Worm (Caenorhabditis elegans): ENCODE data around the gene idpc-1.
A peak's percentile ranks its signal among the peaks of the same experiment; 100 is the strongest.

idpc-1 gene

ce11 chrIII:11443408-11443994 is 16.5 kb downstream of the idpc-1 start:
- TF ChIP-seq elt-3 (tag; optimal IDR thresholded peaks at IDR 0.05) (no peak), mls-2 (tag; optimal IDR thresholded peaks at IDR 0.05) (no peak), mab-5 (tag; optimal IDR thresholded peaks at IDR 0.05) (no peak), nhr-28 (tag; optimal IDR thresholded peaks at IDR 0.05) (no peak), ztf-11 (tag; optimal IDR thresholded peaks at IDR 0.05) (no peak), ceh-43 (GFP tag; optimal IDR thresholded peaks at IDR 0.05) (no peak), sptf-1 (tag; optimal IDR thresholded peaks at IDR 0.05) (no peak), hlh-1 (tag; optimal IDR thresholded peaks at IDR 0.05) (no peak), M03D4.4 (tag; optimal IDR thresholded peaks at IDR 0.05) (no peak), nhr-76 (tag; optimal IDR thresholded peaks at IDR 0.05) (no peak), ces-1 (GFP tag; optimal IDR thresholded peaks at IDR 0.05) (no peak), lsy-2 (tag; optimal IDR thresholded peaks at IDR 0.05) (no peak), ceh-39 (tag; optimal IDR thresholded peaks at IDR 0.05) (no peak)

DNA sequence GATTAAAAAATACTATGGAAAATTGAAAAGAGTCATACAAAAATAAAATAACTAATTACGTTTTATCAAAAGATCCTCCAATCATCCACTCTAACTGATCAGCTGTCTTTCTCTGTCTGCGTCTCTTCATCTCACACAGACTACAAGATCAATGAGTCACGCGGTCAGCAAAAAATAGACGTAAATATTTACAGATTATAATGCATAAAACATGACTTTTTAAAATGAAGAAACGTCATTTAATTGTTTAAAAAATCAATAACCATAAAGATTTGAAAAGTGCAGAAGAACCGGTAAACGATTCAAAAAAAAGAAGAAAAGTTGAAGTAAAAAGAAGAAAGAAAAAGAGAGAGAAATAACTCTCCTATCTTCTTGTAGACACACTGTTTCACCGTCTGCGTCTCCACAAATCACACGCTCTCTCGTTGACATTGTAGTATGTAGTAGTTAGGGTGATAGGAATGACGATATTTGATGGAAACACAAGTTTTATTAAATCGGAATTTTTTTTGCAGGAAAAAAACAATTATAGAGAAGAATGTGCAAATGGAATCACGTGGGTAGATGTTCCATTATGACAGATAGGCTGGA is 17.9 kb downstream of the idpc-1 start:
- no peak for TF ChIP-seq nhr-28 (tag; optimal IDR thresholded peaks at IDR 0.05)
- TF ChIP-seq sem-2 (GFP tag; optimal IDR thresholded peaks at IDR 0.05) = no peak
- no peak for TF ChIP-seq lin-13 (tag; optimal IDR thresholded peaks at IDR 0.05)
- no peak for TF ChIP-seq nhr-2 (tag; optimal IDR thresholded peaks at IDR 0.05)
- TF ChIP-seq unc-120 (tag; optimal IDR thresholded peaks at IDR 0.05; ENCODE audit: poor library complexity, severe bottlenecking) = no peak
- no peak for TF ChIP-seq hlh-1 (tag; optimal IDR thresholded peaks at IDR 0.05)
- no peak for TF ChIP-seq elt-3 (tag; optimal IDR thresholded peaks at IDR 0.05)
- no peak for TF ChIP-seq drap-1 (GFP tag; optimal IDR thresholded peaks at IDR 0.05)
- TF ChIP-seq mab-5 (tag; optimal IDR thresholded peaks at IDR 0.05) = no peak
- TF ChIP-seq elt-1 (tag; optimal IDR thresholded peaks at IDR 0.05; ENCODE audit: borderline replicate concordance, insufficient read depth) = no peak
- TF ChIP-seq ztf-11 (tag; optimal IDR thresholded peaks at IDR 0.05) = no peak
- TF ChIP-seq nhr-12 (tag; optimal IDR thresholded peaks at IDR 0.05) = no peak
- TF ChIP-seq tbx-8 (GFP tag; optimal IDR thresholded peaks at IDR 0.05) = no peak
- TF ChIP-seq mls-2 (tag; optimal IDR thresholded peaks at IDR 0.05) = no peak
- no peak for TF ChIP-seq mep-1 (tag; optimal IDR thresholded peaks at IDR 0.05)
- TF ChIP-seq nhr-237 (tag; optimal IDR thresholded peaks at IDR 0.05) = no peak

- peak; percentile 95 for TF ChIP-seq nhr-2 (tag; optimal IDR thresholded peaks at IDR 0.05)
- TF ChIP-seq nhr-237 (tag; optimal IDR thresholded peaks at IDR 0.05) = no peak
- TF ChIP-seq zip-8 (tag; optimal IDR thresholded peaks at IDR 0.05) = peak; percentile 11
Observed at ce11 chrIII:11446826-11447225, 19.8 kb downstream of the idpc-1 start.

ce11 chrIII:11448330-11448729 is 21.3 kb downstream of the idpc-1 start:
- TF ChIP-seq mls-2 (tag; optimal IDR thresholded peaks at IDR 0.05) (no peak), sptf-1 (tag; optimal IDR thresholded peaks at IDR 0.05) (no peak)

- TF ChIP-seq blmp-1 (tag; optimal IDR thresholded peaks at IDR 0.05) = no peak
Observed at ce11 chrIII:11451380-11451779, 24.4 kb downstream of the idpc-1 start.

DNA sequence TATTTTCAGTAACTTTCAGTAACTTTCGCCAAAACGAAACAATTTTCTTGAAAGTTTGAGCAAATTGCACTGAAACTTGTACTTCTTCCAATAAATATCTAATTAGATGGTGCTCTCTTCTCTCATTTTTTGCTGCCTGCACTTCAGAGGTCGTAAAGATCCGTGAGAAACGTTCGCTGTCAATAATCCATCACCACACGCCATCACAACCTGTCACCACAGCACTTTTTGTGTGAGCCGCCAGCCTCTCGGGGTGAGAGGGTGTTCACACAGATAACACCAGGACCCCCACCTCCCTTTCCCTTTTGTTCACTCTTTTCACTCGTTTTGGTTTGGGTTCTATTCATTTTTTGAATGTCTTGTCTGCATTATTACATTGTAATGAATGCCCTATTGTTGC is 25.5 kb downstream of the idpc-1 start:
- no peak for TF ChIP-seq elt-3 (tag; optimal IDR thresholded peaks at IDR 0.05)
- peak; percentile 48 for TF ChIP-seq nhr-2 (tag; optimal IDR thresholded peaks at IDR 0.05)
- peak; percentile 92 for TF ChIP-seq unc-62 (GFP tag; optimal IDR thresholded peaks at IDR 0.05)

- TF ChIP-seq elt-1 (tag; optimal IDR thresholded peaks at IDR 0.05; ENCODE audit: borderline replicate concordance, insufficient read depth) (no peak), ham-2 (GFP tag; optimal IDR thresholded peaks at IDR 0.05) (no peak), unc-62 (GFP tag; optimal IDR thresholded peaks at IDR 0.05) (peak; percentile 19), tbx-8 (GFP tag; optimal IDR thresholded peaks at IDR 0.05) (no peak), bed-3 (GFP tag; optimal IDR thresholded peaks at IDR 0.05) (no peak), ceh-83 (GFP tag; optimal IDR thresholded peaks at IDR 0.05) (no peak), unc-39 (tag; optimal IDR thresholded peaks at IDR 0.05) (no peak), mab-5 (tag; optimal IDR thresholded peaks at IDR 0.05) (peak; percentile 45)
Observed at ce11 chrIII:11453970-11454369, 27.0 kb downstream of the idpc-1 start.
